Fruit fly (Drosophila melanogaster) Kc167 (cell line): ENCODE measurements around the gene Vti1a.

ENCODE experiments used
- Myc ChIP-seq: fragments of >200 bp; optimal IDR thresholded peaks from 2 replicates; lab custom pipeline; 2017; ENCODE audit warnings: missing external identifiers
- Sin3A ChIP-seq: fragments of >200 bp; optimal IDR thresholded peaks from 2 replicates; lab custom pipeline; 2018; ENCODE audit warnings: missing external identifiers
- h ChIP-seq: fragments of >200 bp; optimal IDR thresholded peaks from 3 replicates; lab custom pipeline; 2018; ENCODE audit warnings: missing external identifiers
- insv ChIP-seq: fragments of >200 bp; optimal IDR thresholded peaks from 3 replicates; lab custom pipeline; 2018; ENCODE audit warnings: missing external identifiers
- psq ChIP-seq: fragments of >200 bp; optimal IDR thresholded peaks from 2 replicates; lab custom pipeline; 2017; ENCODE audit warnings: missing external identifiers
- ttk ChIP-seq: sonication (Bioruptor generic); optimal IDR thresholded peaks from 2 replicates; lab custom pipeline; 2017; ENCODE audit warnings: missing external identifiers

The Vti1a gene

dm6 chr3L:722386-722785, 29.7 kb upstream of the Vti1a start:
- TF ChIP-seq psq (lab: Kevin White, UChicago), result no peak
- no peak for TF ChIP-seq h
- no peak for TF ChIP-seq insv (lab: Kevin White, UChicago)
- no peak for TF ChIP-seq Sin3A (lab: Kevin White, UChicago)
- no peak for TF ChIP-seq Myc (lab: Kevin White, UChicago)
- no peak for TF ChIP-seq ttk (lab: Kevin White, UChicago)

dm6 chr3L:721863-722262, 29.1 kb upstream of the Vti1a start:
- TF ChIP-seq psq (lab: Kevin White, UChicago) (no peak), ttk (lab: Kevin White, UChicago) (no peak), insv (lab: Kevin White, UChicago) (no peak), Sin3A (lab: Kevin White, UChicago) (no peak), h (no peak), Myc (lab: Kevin White, UChicago) (no peak)

- no peak for TF ChIP-seq Sin3A (lab: Kevin White, UChicago)
- no peak for TF ChIP-seq insv (lab: Kevin White, UChicago)
- no peak for TF ChIP-seq Myc (lab: Kevin White, UChicago)
- no peak for TF ChIP-seq psq (lab: Kevin White, UChicago)
- no peak for TF ChIP-seq h
- TF ChIP-seq ttk (lab: Kevin White, UChicago), result no peak
Measured at dm6 chr3L:721026-721425, 28.3 kb upstream of the Vti1a start.

dm6 chr3L:718378-718777, 25.7 kb upstream of the Vti1a start:
- TF ChIP-seq psq (lab: Kevin White, UChicago), result no peak
- TF ChIP-seq ttk (lab: Kevin White, UChicago), result no peak
- no peak for TF ChIP-seq h
- no peak for TF ChIP-seq insv (lab: Kevin White, UChicago)
- no peak for TF ChIP-seq Sin3A (lab: Kevin White, UChicago)
- no peak for TF ChIP-seq Myc (lab: Kevin White, UChicago)

- no peak for TF ChIP-seq h
- TF ChIP-seq Myc (lab: Kevin White, UChicago), result no peak
- TF ChIP-seq psq (lab: Kevin White, UChicago), result no peak
- TF ChIP-seq Sin3A (lab: Kevin White, UChicago), result no peak
- no peak for TF ChIP-seq ttk (lab: Kevin White, UChicago)
- no peak for TF ChIP-seq insv (lab: Kevin White, UChicago)
Measured at dm6 chr3L:716078-716477, 23.4 kb upstream of the Vti1a start.

dm6 chr3L:711839-712553, 19.3 kb upstream of the Vti1a start, which contains the start of gene CG13896:
TSS of gene CG13896 (minus strand) at chr3L:711850.
- TF ChIP-seq ttk (lab: Kevin White, UChicago) (no peak), psq (lab: Kevin White, UChicago) (no peak), h (no peak), insv (lab: Kevin White, UChicago) (no peak), Sin3A (lab: Kevin White, UChicago) (no peak), Myc (lab: Kevin White, UChicago) (no peak)

- no peak for TF ChIP-seq psq (lab: Kevin White, UChicago)
- no peak for TF ChIP-seq Sin3A (lab: Kevin White, UChicago)
- no peak for TF ChIP-seq insv (lab: Kevin White, UChicago)
Measured at dm6 chr3L:710345-710822, 17.7 kb upstream of the Vti1a start, which contains the start of gene CkIIalpha-i3. TSS of gene CkIIalpha-i3 (minus strand) at chr3L:710607.

dm6 chr3L:709882-710281, 17.2 kb upstream of the Vti1a start:
- TF ChIP-seq Myc (lab: Kevin White, UChicago), result no peak
- no peak for TF ChIP-seq Sin3A (lab: Kevin White, UChicago)
- TF ChIP-seq ttk (lab: Kevin White, UChicago), result no peak
- TF ChIP-seq h, result no peak
- TF ChIP-seq insv (lab: Kevin White, UChicago), result no peak
- TF ChIP-seq psq (lab: Kevin White, UChicago), result no peak

dm6 chr3L:707992-708489, 15.3 kb upstream of the Vti1a start, which contains the start of gene CG13895:
TSS of gene CG13895 (minus strand) at chr3L:708205.
- TF ChIP-seq ttk (lab: Kevin White, UChicago), result no peak
- TF ChIP-seq Myc (lab: Kevin White, UChicago), result no peak
- no peak for TF ChIP-seq insv (lab: Kevin White, UChicago)
- no peak for TF ChIP-seq psq (lab: Kevin White, UChicago)
- TF ChIP-seq Sin3A (lab: Kevin White, UChicago), result no peak
- no peak for TF ChIP-seq h

- TF ChIP-seq h, result no peak
- no peak for TF ChIP-seq insv (lab: Kevin White, UChicago)
- TF ChIP-seq ttk (lab: Kevin White, UChicago), result no peak
- no peak for TF ChIP-seq Sin3A (lab: Kevin White, UChicago)
- TF ChIP-seq Myc (lab: Kevin White, UChicago), result no peak
Measured at dm6 chr3L:704661-705543, 12.2 kb upstream of the Vti1a start.

dm6 chr3L:703160-703793, 10.6 kb upstream of the Vti1a start:
- TF ChIP-seq h (no peak), Sin3A (lab: Kevin White, UChicago) (no peak), Myc (lab: Kevin White, UChicago) (no peak), ttk (lab: Kevin White, UChicago) (no peak)
